Worm (Caenorhabditis elegans): ENCODE data around the gene gpch-1.

ce11 chrIII:4382118-4382517, 26.2 kb upstream of the gpch-1 start:
- TF ChIP-seq lsy-2 (tag; optimal IDR thresholded peaks at IDR 0.05) (no peak), bed-3 (GFP tag; optimal IDR thresholded peaks at IDR 0.05) (no peak), unc-39 (tag; optimal IDR thresholded peaks at IDR 0.05) (no peak), lin-13 (tag; optimal IDR thresholded peaks at IDR 0.05) (no peak), nhr-237 (tag; optimal IDR thresholded peaks at IDR 0.05) (no peak), elt-1 (tag; optimal IDR thresholded peaks at IDR 0.05; ENCODE audit: borderline replicate concordance, insufficient read depth) (no peak), sem-2 (GFP tag; optimal IDR thresholded peaks at IDR 0.05) (no peak), pha-4 (tag; optimal IDR thresholded peaks at IDR 0.05) (no peak), unc-120 (tag; optimal IDR thresholded peaks at IDR 0.05; ENCODE audit: poor library complexity, severe bottlenecking) (no peak), ztf-11 (tag; optimal IDR thresholded peaks at IDR 0.05) (no peak), blmp-1 (tag; optimal IDR thresholded peaks at IDR 0.05) (no peak), tbx-8 (GFP tag; optimal IDR thresholded peaks at IDR 0.05) (no peak), unc-62 (GFP tag; optimal IDR thresholded peaks at IDR 0.05) (no peak)
